Worm (Caenorhabditis elegans) whole organism, L4/young adult: Measurements from ENCODE around the gene str-134.

Experiments
- W03F9.2 ChIP-seq: fragments of 150-350 bp; optimal IDR thresholded peaks from 2 replicates; lab custom pipeline; 2014; ENCODE audit warnings: missing biosample characterization, missing genetic modification characterization
- dao-5 ChIP-seq: sonication (generic microtip); optimal IDR thresholded peaks from 2 replicates; lab custom pipeline; 2016; ENCODE audit warnings: missing genotype, missing genetic modification characterization, moderate library complexity, missing compliant biosample characterization
- him-1 ChIP-seq: sonication (generic microtip); optimal IDR thresholded peaks from 2 replicates; lab custom pipeline; 2016; ENCODE audit warnings: missing genotype, missing genetic modification reagents, missing genetic modification characterization, missing compliant biosample characterization

The str-134 gene

DNA sequence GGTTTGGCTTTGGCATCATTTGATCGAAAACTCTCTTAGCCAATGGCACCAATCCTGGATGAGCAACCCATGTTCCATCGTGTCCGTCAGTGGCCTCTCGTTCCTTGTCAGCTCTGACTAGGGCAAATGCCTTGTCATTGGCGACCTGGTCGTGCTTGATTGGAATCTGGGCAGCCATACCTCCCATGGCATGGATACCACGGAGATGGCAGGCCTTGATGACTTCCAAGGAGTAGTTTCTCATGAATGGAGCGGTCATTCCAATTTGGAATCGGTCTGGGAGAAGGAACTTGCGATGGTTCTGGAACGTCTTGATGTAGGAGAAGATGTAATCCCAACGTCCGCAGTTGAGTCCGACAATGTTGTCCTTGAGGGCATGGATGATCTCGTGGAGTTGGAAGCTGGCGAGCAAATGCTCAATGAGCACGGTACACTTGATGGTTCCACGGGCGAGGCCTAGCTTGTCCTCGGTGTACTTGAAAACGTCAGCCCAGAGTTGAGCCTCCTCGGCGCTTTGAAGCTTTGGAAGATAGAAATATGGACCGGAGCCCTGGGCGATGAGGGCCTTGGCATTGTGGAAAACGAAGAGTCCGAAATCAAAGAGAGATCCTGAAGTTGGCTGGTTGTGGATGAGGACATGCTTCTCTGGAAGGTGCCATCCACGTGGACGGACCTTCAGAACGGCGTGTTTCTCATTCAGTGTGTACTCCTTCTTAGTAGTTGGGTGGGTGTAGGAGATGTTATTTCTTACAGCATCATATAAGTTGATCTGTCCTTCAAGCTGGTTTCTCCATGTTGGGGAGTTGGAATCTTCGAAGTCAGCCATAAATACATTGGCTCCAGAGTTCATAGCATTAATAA, 18.3 kb upstream of the str-134 start:
- TF ChIP-seq him-1 (tag; lab: Kevin White, UChicago): no peak
- TF ChIP-seq W03F9.2 (tag; lab: Kevin White, UChicago): no peak
- TF ChIP-seq dao-5: no peak

DNA sequence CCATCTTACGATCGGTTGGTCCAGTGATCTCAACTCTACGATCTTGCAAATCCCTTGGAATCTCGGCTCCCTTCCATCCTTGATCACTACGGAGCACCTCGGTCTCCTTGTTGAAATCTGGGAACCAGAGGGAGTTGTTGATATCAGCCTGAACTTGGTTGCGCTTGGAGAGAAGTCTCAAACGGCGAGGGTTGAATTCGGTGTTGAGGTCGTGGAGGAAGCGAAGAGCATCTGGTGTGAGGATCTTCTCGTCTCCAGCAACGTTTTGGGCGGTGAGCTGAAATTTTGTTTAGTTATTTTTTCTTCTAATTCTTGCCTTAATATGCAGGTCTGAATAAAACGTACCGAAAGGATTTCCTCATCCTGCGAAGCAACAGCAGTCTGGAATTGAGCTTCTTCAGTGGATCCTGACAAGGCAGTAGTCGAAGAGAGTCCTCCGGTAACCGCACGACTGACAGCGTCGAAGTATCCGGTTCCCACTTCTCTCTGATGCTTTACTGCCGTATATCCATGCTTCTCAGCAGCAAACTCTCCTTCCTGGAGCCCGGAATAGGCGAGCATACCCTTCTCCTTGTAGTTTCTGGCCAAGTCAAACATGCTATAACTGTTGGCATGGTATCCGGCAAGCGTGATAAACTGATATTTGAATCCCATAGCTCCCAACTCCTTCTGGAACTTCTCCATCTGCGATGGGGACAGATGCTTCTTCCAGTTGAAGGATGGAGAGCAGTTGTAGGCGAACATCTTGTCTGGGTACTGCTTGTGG, 17.5 kb upstream of the str-134 start:
- TF ChIP-seq dao-5: no peak
- TF ChIP-seq W03F9.2 (tag; lab: Kevin White, UChicago): no peak
- no peak for TF ChIP-seq him-1 (tag; lab: Kevin White, UChicago)

- TF ChIP-seq W03F9.2 (tag; lab: Kevin White, UChicago) (no peak), dao-5 (no peak), him-1 (tag; lab: Kevin White, UChicago) (no peak)
These were observed 16.6 kb upstream of the str-134 start for ce11 chrV:726573-727483.

DNA sequence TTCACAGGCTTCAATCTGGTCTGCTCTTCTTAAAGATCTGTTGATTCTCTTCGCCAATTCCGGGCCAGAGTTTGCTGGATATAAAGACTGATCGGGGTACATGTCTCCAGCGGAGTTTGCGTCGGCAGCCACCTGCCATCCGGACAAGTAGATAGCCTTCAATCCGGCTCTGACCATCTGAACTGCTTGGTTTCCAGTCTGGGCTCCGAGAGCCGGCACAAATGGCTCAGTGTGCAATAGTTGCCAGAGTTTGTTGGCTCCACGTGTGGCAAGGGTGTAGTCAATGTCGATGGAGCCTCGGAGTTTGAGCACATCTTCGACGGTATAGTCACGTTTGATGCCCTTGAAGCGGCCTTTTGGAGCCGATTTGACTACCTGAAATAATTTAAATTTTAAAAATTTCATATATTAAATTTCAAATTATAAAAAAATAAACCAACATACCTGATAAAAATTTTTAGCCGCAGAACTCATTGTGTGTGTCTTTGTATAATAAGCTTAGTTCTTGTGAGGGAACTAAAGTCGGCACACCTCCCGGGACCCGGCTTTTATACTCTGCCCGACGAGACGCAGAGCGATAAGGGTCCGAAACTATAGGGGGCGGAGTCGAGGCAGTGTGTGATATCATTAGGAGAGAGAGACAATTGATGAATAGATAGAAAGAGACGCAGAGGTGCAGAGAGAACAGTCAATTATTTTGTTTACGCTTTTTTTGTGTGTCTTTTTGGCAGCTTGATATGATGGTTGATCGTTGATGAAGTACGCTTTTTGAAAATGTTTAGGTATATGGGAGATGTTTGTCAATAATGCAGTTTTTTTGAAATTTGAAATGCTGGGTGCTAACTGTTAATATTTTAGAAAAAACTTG, 15.7 kb upstream of the str-134 start, which contains the start of the genes icl-1 and srh-2:
Gene icl-1, minus strand, starts transcription at position 521 of the 868 bp plus-strand sequence.
Gene srh-2, plus strand, starts transcription at position 818 of the 868 bp plus-strand sequence.
- TF ChIP-seq W03F9.2 (tag; lab: Kevin White, UChicago) (peak; percentile 3), him-1 (tag; lab: Kevin White, UChicago) (no peak), dao-5 (no peak)

DNA sequence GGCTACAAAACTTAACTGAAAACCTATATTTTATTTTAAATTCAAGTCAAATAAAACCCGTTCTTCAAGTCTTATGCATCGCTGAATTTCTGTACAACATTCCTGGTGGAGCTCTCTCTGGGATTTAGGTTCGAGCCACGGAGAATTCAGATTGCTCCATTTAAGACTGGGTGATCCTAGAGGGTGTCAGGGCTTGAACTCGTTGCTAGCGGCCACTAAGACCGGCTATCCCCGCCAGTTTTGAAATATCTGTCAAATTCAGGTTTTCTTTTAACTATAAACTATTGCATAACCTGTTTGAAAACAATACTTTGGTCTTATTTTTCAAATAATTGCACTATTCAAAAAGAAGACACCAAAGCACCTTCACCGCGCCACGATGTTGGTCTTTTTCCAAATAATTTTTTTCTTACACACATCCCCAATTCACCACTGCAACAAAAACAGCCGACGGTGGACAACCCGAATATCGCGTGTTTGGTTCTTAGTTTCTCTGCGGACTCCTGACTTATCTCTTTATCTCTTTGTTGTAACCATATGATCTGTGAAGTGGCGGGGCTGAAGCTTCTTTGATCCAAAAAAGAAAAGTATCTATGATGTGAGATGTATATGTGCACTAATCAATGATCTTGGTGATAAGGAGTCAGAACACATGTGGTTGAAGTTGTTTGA, 14.5 kb upstream of the str-134 start:
- TF ChIP-seq him-1 (tag; lab: Kevin White, UChicago) (no peak), W03F9.2 (tag; lab: Kevin White, UChicago) (no peak), dao-5 (no peak)

ce11 chrV:730216-730615, 13.2 kb upstream of the str-134 start:
- TF ChIP-seq W03F9.2 (tag; lab: Kevin White, UChicago) (peak; percentile 38), dao-5 (no peak)

DNA sequence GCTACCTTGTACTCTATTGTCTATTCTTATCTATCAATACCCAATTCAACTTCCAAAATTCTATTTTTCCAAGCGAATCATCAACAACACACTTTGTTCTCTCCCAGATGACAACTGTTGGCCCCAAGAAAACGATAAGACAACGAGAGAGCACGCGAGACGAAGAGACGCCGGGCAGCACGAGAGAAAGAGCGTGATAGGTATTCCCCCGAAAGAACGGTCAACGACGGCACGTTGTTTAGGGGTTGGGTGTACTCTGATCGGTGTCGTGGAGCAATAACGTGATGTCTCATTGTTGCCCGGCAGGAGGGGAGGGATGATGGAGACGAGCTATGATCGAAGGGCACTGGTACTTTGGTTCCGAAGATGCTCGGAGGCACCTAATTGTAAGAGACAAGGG, 12.1 kb upstream of the str-134 start:
- TF ChIP-seq dao-5 (no peak), him-1 (tag; lab: Kevin White, UChicago) (no peak), W03F9.2 (tag; lab: Kevin White, UChicago) (peak; percentile 41)

ce11 chrV:736171-736570, 7.3 kb upstream of the str-134 start, which contains the start of gene srj-25:
Gene srj-25, minus strand, starts transcription at chrV:736271.
- TF ChIP-seq him-1 (tag; lab: Kevin White, UChicago): no peak
- no peak for TF ChIP-seq W03F9.2 (tag; lab: Kevin White, UChicago)
- no peak for TF ChIP-seq dao-5

DNA sequence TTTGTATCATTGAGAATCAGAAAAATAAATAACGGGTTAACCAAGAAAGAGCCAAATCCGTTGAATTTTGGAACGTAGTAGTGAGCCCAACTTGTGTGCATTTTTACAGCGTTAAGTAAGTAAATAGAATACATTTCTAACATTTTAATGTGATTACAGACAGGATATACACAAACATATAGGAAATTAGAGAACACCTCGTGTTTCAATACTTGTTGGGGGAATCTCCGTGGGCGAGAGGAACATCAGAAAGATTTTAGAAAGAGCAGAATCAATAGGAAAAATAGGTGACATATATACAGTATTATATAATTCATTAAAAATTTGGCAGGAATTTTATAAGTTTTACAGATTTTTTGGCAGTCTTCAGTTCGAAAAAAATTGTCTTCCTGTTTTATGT, 4.7 kb upstream of the str-134 start, which contains the start of gene srj-24:
Gene srj-24, minus strand, starts transcription at position 101 of the 400 bp plus-strand sequence.
- TF ChIP-seq W03F9.2 (tag; lab: Kevin White, UChicago) (no peak), dao-5 (no peak), him-1 (tag; lab: Kevin White, UChicago) (no peak)

- TF ChIP-seq dao-5: no peak
- no peak for TF ChIP-seq him-1 (tag; lab: Kevin White, UChicago)
- TF ChIP-seq W03F9.2 (tag; lab: Kevin White, UChicago): no peak
These were observed 1.6 kb upstream of the str-134 start, which contains the start of gene C05E4.7 for ce11 chrV:741820-742219. Gene C05E4.7, plus strand, starts transcription at chrV:742120.

DNA sequence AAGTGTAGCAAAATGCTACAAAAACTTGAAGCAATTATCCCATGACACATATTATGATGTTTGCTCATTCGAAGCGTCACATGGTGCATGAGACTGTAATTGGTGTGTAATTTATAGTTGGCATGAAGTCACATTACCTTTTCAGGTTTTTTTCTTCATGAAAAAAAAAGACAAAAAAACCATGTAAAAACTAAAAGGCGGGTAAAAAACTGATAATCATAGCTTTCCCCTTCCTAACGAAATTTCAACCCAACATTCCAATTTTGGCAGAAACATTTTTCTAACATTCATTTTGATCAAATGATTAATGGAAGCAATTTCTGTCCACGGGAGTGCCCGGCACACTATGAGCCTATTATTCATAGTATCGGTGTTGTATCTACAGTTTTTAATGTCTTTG, 4.6 kb downstream of the str-134 start, which contains the start of gene sri-4:
Gene sri-4, plus strand, starts transcription at position 301 of the 400 bp plus-strand sequence.
- TF ChIP-seq dao-5 (no peak), him-1 (tag; lab: Kevin White, UChicago) (no peak), W03F9.2 (tag; lab: Kevin White, UChicago) (no peak)
